Worm (Caenorhabditis elegans): ENCODE data around the gene fbxa-199.

DNA sequence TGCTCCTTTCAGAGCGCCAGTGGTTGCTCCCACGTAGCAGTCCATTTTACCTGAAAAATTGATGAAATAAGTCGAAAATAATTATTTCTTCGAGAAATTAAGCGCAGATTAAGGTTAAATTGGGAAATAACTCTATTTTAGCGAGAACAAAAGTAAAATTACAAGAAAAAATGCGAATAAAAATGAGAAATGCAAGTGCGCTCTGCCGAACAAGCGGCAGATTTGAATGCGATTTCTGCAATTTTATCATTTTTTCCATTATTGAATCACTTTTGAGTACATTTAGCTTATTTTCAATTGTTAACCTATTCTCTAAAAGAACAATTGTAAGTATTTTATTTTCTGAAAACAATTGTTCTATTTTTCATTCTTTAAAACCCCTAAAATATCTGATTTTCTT, 3.7 kb downstream of the fbxa-199 start, which contains the start of gene T06E6.1:
- TF ChIP-seq ama-1 (optimal IDR thresholded peaks at IDR 0.05): no peak
- TF ChIP-seq ama-1 (GFP tag; optimal IDR thresholded peaks at IDR 0.05): no peak
- no peak for TF ChIP-seq B0336.3 (GFP tag; IDR thresholded peaks at IDR 0.05)
- no peak for TF ChIP-seq B0035.1 (tag; optimal IDR thresholded peaks at IDR 0.05)
- no peak for TF ChIP-seq lin-26 (GFP tag; IDR thresholded peaks at IDR 0.05)

Data from whole organism, young adult.